Worm (Caenorhabditis elegans) whole organism, L4 larva: Measurements from ENCODE around the gene F23H12.7.

ENCODE experiments used
- F10B5.3 ChIP-seq: sonication (generic microtip); optimal IDR thresholded peaks from 2 replicates; lab custom pipeline; 2016; ENCODE audit warnings: mild to moderate bottlenecking, missing genetic modification characterization, missing compliant biosample characterization
- R02D3.7 ChIP-seq: fragments of 150-350 bp; sonication (generic microtip); optimal IDR thresholded peaks from 3 replicates; lab custom pipeline; 2014; ENCODE audit warnings: missing biosample characterization, missing genetic modification characterization
- T20F7.1 ChIP-seq: fragments of 200-800 bp; sonication (Bioruptor generic); optimal IDR thresholded peaks from 2 replicates; lab custom pipeline; 2018; ENCODE audit warnings: mild to moderate bottlenecking, missing genetic modification characterization, missing compliant biosample characterization
- T26A8.4 ChIP-seq: fragments of 200-800 bp; sonication (Bioruptor generic); IDR thresholded peaks from 2 replicates; pipeline ENCODE4 v1.3.6; 2022; ENCODE audit warnings: missing genetic modification characterization, missing compliant biosample characterization
- Y105C5A.15 ChIP-seq: fragments of 200-800 bp; sonication (Bioruptor generic); IDR thresholded peaks from 2 replicates; pipeline ENCODE4 v1.3.6; 2022; ENCODE audit warnings: missing genetic modification characterization, missing compliant biosample characterization
- Y48G9A.11 ChIP-seq: fragments of 200-800 bp; sonication (Bioruptor generic); IDR thresholded peaks from 2 replicates; pipeline ENCODE4 v1.3.6; 2022; ENCODE audit warnings: missing genetic modification reagents, missing genetic modification characterization, missing compliant biosample characterization
- Y5F2A.4 ChIP-seq: fragments of 200-800 bp; sonication (Bioruptor generic); optimal IDR thresholded peaks from 2 replicates; lab custom pipeline; 2018; ENCODE audit warnings: mild to moderate bottlenecking, missing genetic modification characterization, missing compliant biosample characterization
- ZK337.2 ChIP-seq: fragments of 200-800 bp; sonication (Bioruptor generic); IDR thresholded peaks from 2 replicates; pipeline ENCODE4 v1.3.6; 2022; ENCODE audit warnings: missing genetic modification reagents, missing genetic modification characterization, missing compliant biosample characterization
- ZK546.5 ChIP-seq, 2 experiments: sonication (generic microtip); optimal IDR thresholded peaks; 2 replicates each; lab custom pipeline; 2017; ENCODE audit warnings: missing biosample characterization in 2 of 2, missing genetic modification characterization in 2 of 2
- attf-4 ChIP-seq: sonication (generic microtip); optimal IDR thresholded peaks from 3 replicates; lab custom pipeline; 2017; ENCODE audit warnings: missing biosample characterization, missing genetic modification characterization
- ceh-20 ChIP-seq: fragments of 200-800 bp; sonication (Bioruptor generic); IDR thresholded peaks from 2 replicates; pipeline ENCODE4 v1.3.6; 2022; ENCODE audit warnings: missing genetic modification reagents, missing genetic modification characterization, missing compliant biosample characterization
- ceh-44 ChIP-seq: fragments of 200-800 bp; sonication (Bioruptor generic); IDR thresholded peaks from 2 replicates; pipeline ENCODE4 v1.3.6; 2022; ENCODE audit warnings: missing genetic modification reagents, missing genetic modification characterization, missing compliant biosample characterization
- ceh-62 ChIP-seq: sonication (generic microtip); optimal IDR thresholded peaks from 2 replicates; lab custom pipeline; 2017; ENCODE audit warnings: missing biosample characterization, missing genetic modification characterization
- daf-16 ChIP-seq, 3 experiments: sonication (generic microtip); optimal IDR thresholded peaks; 2 replicates each; lab custom pipeline; 2016 to 2017; ENCODE audit warnings: missing genetic modification characterization in 3 of 3, missing genetic modification reagents in 3 of 3, mild to moderate bottlenecking in 2 of 3, missing compliant biosample characterization in 2 of 3, missing biosample characterization in 1 of 3, moderate library complexity in 1 of 3
- dmd-8 ChIP-seq: fragments of 200-800 bp; sonication (Bioruptor generic); IDR thresholded peaks from 2 replicates; pipeline ENCODE4 v1.3.6; 2022; ENCODE audit warnings: missing genetic modification characterization, missing compliant biosample characterization
- dmd-9 ChIP-seq: fragments of 200-800 bp; sonication (Bioruptor generic); IDR thresholded peaks from 2 replicates; pipeline ENCODE4 v1.3.6; 2022; ENCODE audit warnings: missing genetic modification reagents, missing genetic modification characterization, missing compliant biosample characterization
- hlh-11 ChIP-seq: fragments of 200-800 bp; sonication (Bioruptor generic); optimal IDR thresholded peaks from 2 replicates; lab custom pipeline; 2018; ENCODE audit warnings: mild to moderate bottlenecking, missing genetic modification characterization, missing compliant biosample characterization
- hlh-30 ChIP-seq: sonication (generic microtip); optimal IDR thresholded peaks from 2 replicates; lab custom pipeline; 2017; ENCODE audit warnings: antibody characterized with exemption, mild to moderate bottlenecking, missing genetic modification characterization, missing compliant biosample characterization; ENCODE audit not compliant: insufficient read depth
- hmg-1.1 ChIP-seq: fragments of 200-800 bp; sonication (Bioruptor generic); IDR thresholded peaks from 2 replicates; pipeline ENCODE4 v1.3.6; 2022; ENCODE audit warnings: missing genetic modification reagents, missing genetic modification characterization, missing compliant biosample characterization
- lim-7 ChIP-seq: fragments of 200-800 bp; sonication (Bioruptor generic); IDR thresholded peaks from 2 replicates; pipeline ENCODE4 v1.3.6; 2022; ENCODE audit warnings: missing genetic modification characterization, missing compliant biosample characterization
- lin-29 ChIP-seq: fragments of 200-800 bp; sonication (Bioruptor generic); IDR thresholded peaks from 2 replicates; pipeline ENCODE4 v1.3.6; 2022; ENCODE audit warnings: missing genetic modification reagents, missing genetic modification characterization, missing compliant biosample characterization
- lin-38 ChIP-seq: fragments of 200-800 bp; sonication (Bioruptor generic); IDR thresholded peaks from 2 replicates; pipeline ENCODE4 v1.3.6; 2022; ENCODE audit warnings: missing genetic modification reagents, missing genetic modification characterization, missing compliant biosample characterization
- lin-39 ChIP-seq: fragments of 150-350 bp; optimal IDR thresholded peaks from 2 replicates; lab custom pipeline; 2014; ENCODE audit warnings: missing biosample characterization, missing genetic modification reagents, missing genetic modification characterization
- lir-3 ChIP-seq: sonication (generic microtip); optimal IDR thresholded peaks from 2 replicates; lab custom pipeline; 2016; ENCODE audit warnings: mild to moderate bottlenecking, missing genetic modification characterization, missing compliant biosample characterization
- lsy-2 ChIP-seq, 2 experiments: fragments of 150-350 bp in 1 of 2; sonication (generic microtip) in 1 of 2; optimal IDR thresholded peaks; 2 replicates each; lab custom pipeline; 2014 to 2017; ENCODE audit warnings: missing biosample characterization in 2 of 2, missing genetic modification characterization in 2 of 2
- madf-5 ChIP-seq, 2 experiments: fragments of 200-800 bp; sonication (Bioruptor generic); IDR thresholded peaks; 2 replicates each; pipeline ENCODE4 v1.3.6; 2022; ENCODE audit warnings: missing compliant biosample characterization in 2 of 2, missing genetic modification characterization in 2 of 2
- mdt-29 ChIP-seq: fragments of 200-800 bp; sonication (Bioruptor generic); IDR thresholded peaks from 2 replicates; pipeline ENCODE4 v1.3.6; 2022; ENCODE audit warnings: missing genetic modification reagents, missing genetic modification characterization, missing compliant biosample characterization
- mes-2 ChIP-seq: sonication (generic microtip); optimal IDR thresholded peaks from 2 replicates; lab custom pipeline; 2016; ENCODE audit warnings: missing genotype, mild to moderate bottlenecking, missing genetic modification characterization, missing compliant biosample characterization; ENCODE audit not compliant: poor library complexity, severe bottlenecking
- mxl-3 ChIP-seq: fragments of 200-800 bp; sonication (Bioruptor generic); optimal IDR thresholded peaks from 2 replicates; lab custom pipeline; 2018; ENCODE audit warnings: mild to moderate bottlenecking, missing genetic modification characterization, missing compliant biosample characterization
- nhr-11 ChIP-seq: fragments of 150-350 bp; optimal IDR thresholded peaks from 2 replicates; lab custom pipeline; 2014; ENCODE audit warnings: missing biosample characterization, missing genetic modification characterization
- nhr-42 ChIP-seq: fragments of 200-800 bp; sonication (Bioruptor generic); IDR thresholded peaks from 2 replicates; pipeline ENCODE4 v1.3.6; 2022; ENCODE audit warnings: missing genetic modification characterization, missing compliant biosample characterization
- nhr-76 ChIP-seq: fragments of 150-350 bp; optimal IDR thresholded peaks from 2 replicates; lab custom pipeline; 2014; ENCODE audit warnings: missing biosample characterization, missing genetic modification characterization
- pqm-1 ChIP-seq: sonication (generic microtip); optimal IDR thresholded peaks from 2 replicates; lab custom pipeline; 2017; ENCODE audit warnings: missing biosample characterization, missing genetic modification characterization
- sdz-12 ChIP-seq: fragments of 200-800 bp; sonication (Bioruptor generic); optimal IDR thresholded peaks from 2 replicates; lab custom pipeline; 2018; ENCODE audit warnings: mild to moderate bottlenecking, missing genetic modification characterization, missing compliant biosample characterization
- snpc-1.2 ChIP-seq: fragments of 200-800 bp; sonication (Bioruptor generic); IDR thresholded peaks from 2 replicates; pipeline ENCODE4 v1.3.6; 2022; ENCODE audit warnings: missing genetic modification reagents, missing genetic modification characterization, missing compliant biosample characterization
- spr-1 ChIP-seq: sonication (generic microtip); optimal IDR thresholded peaks from 2 replicates; lab custom pipeline; 2016; ENCODE audit warnings: mild to moderate bottlenecking, missing genetic modification characterization, missing compliant biosample characterization
- spr-3 ChIP-seq: fragments of 200-800 bp; sonication (Bioruptor generic); optimal IDR thresholded peaks from 2 replicates; lab custom pipeline; 2018; ENCODE audit warnings: mild to moderate bottlenecking, missing genetic modification characterization, missing compliant biosample characterization
- tra-1 ChIP-seq: fragments of 200-800 bp; sonication (Bioruptor generic); IDR thresholded peaks from 2 replicates; pipeline ENCODE4 v1.3.6; 2022; ENCODE audit warnings: missing genetic modification reagents, missing genetic modification characterization, missing compliant biosample characterization
- unc-130 ChIP-seq: sonication (generic microtip); optimal IDR thresholded peaks from 2 replicates; lab custom pipeline; 2016; ENCODE audit warnings: missing genetic modification reagents, missing genetic modification characterization, missing compliant biosample characterization
- unc-39 ChIP-seq: sonication (generic microtip); optimal IDR thresholded peaks from 2 replicates; lab custom pipeline; 2017; ENCODE audit warnings: missing biosample characterization, missing genetic modification characterization
- zip-2 ChIP-seq: fragments of 150-350 bp; optimal IDR thresholded peaks from 2 replicates; lab custom pipeline; 2014; ENCODE audit warnings: missing biosample characterization, missing genetic modification characterization

Gene F23H12.7

DNA sequence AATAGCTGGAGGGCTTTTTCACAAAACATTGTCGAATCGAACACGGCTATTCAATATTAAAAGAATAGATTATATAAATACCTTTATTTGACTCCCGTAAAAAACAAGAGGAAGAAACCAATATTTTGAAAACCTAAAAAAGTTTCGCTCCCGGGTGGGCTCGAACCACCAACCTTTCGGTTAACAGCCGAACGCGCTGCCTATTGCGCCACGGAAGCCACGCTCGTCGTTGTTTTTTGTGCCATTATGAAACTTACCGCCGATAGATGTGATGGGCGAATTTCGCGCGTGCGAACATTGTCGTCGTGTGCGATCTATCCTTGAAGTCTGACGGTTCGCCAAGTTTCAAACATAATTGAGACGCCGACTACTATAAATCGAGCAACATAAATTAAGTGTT is 39.7 kb upstream of the F23H12.7 start (continued):
- TF ChIP-seq spr-3 (GFP tag; lab: Kevin White, UChicago) (peak; percentile 45), ZK337.2 (GFP tag; lab: Robert Waterston, UW) (0 out of 2 replicates have a peak, but pooled peaks have one; percentile 22), tra-1 (GFP tag; lab: Robert Waterston, UW) (no peak), pqm-1 (tag; lab: Kevin White, UChicago) (no peak), attf-4 (tag; lab: Kevin White, UChicago) (no peak), nhr-11 (peak; percentile 10), ceh-44 (GFP tag; lab: Robert Waterston, UW) (peak; percentile 33; the same call in 1 of the 2 replicates), ceh-20 (GFP tag; lab: Robert Waterston, UW) (0 out of 2 replicates have a peak, but pooled peaks have one; percentile 17), lim-7 (GFP tag; lab: Robert Waterston, UW) (peak; percentile 72), mdt-29 (GFP tag; lab: Robert Waterston, UW) (no peak), mes-2 (tag; lab: Kevin White, UChicago) (no peak), Y5F2A.4 (GFP tag; lab: Kevin White, UChicago) (no peak), hlh-11 (tag; lab: Kevin White, UChicago) (no peak), dmd-8 (no peak), dmd-9 (0 out of 2 replicates have a peak, but pooled peaks have one; percentile 56), snpc-1.2 (no peak), mxl-3 (no peak), spr-1 (tag; lab: Kevin White, UChicago) (no peak), F10B5.3 (peak; percentile 3), ZK546.5 (tag; optimal IDR thresholded peaks at IDR 0.05; lab: Kevin White, UChicago) (no peak), madf-5 (GFP tag; IDR thresholded peaks at IDR 0.05; lab: Robert Waterston, UW) (no peak), zip-2 (tag; lab: Kevin White, UChicago) (no peak), unc-130 (GFP tag; lab: Kevin White, UChicago) (peak; percentile 53), T20F7.1 (no peak), T26A8.4 (no peak), Y48G9A.11 (GFP tag; lab: Robert Waterston, UW) (no peak; the same call in 1 of the 2 replicates), sdz-12 (GFP tag; lab: Kevin White, UChicago) (peak; percentile 37), nhr-42 (GFP tag; lab: Robert Waterston, UW) (no peak), nhr-76 (tag; lab: Kevin White, UChicago) (no peak), lin-39 (tag; lab: Kevin White, UChicago) (no peak), hmg-1.1 (GFP tag; lab: Robert Waterston, UW) (peak; percentile 73), lsy-2 (tag; optimal IDR thresholded peaks at IDR 0.05; lab: Kevin White, UChicago) (peak in 1 of 2 experiments; percentile 40), lir-3 (tag; lab: Kevin White, UChicago) (no peak), lin-38 (no peak; the same call in 1 of the 2 replicates), unc-39 (tag; lab: Kevin White, UChicago) (no peak), lin-29 (GFP tag; lab: Robert Waterston, UW) (no peak), ceh-62 (tag; lab: Kevin White, UChicago) (no peak)

DNA sequence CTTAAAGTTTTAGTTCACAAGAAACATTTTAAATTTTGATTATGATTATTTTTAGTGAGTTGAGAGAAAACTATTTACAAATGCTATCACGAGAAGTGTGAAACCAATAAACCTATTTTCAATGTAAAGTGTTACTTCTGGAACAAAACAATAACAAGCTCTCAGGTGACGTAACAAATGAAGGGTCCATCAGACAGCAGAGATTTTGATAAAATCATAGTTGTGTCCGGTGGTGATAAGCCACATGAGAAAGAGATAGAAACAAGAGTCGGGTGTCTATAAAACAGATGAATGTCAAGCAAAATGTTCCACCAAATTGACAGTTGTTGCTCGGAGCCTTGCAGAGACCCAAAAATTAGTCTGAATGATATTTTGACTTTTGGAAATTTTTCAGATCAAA is 37.1 kb upstream of the F23H12.7 start:
- peak; percentile 24 for TF ChIP-seq hlh-30 (tag; lab: Kevin White, UChicago)
- TF ChIP-seq daf-16 (GFP tag; optimal IDR thresholded peaks at IDR 0.05; lab: Kevin White, UChicago): peak in 1 of 2 experiments; percentile 94
- TF ChIP-seq daf-16 (tag; optimal IDR thresholded peaks at IDR 0.05; lab: Kevin White, UChicago): no peak
- no peak for TF ChIP-seq unc-130 (GFP tag; lab: Kevin White, UChicago)
- no peak for TF ChIP-seq T20F7.1
- peak; percentile 45 for TF ChIP-seq nhr-11
- no peak for TF ChIP-seq Y105C5A.15 (GFP tag; lab: Robert Waterston, UW)
- TF ChIP-seq R02D3.7 (tag; lab: Kevin White, UChicago): no peak
